Worm (Caenorhabditis elegans): ENCODE results near the gene ZK697.1.

- TF ChIP-seq mef-2 (tag; optimal IDR thresholded peaks at IDR 0.05) (no peak), sox-4 (tag; optimal IDR thresholded peaks at IDR 0.05) (no peak), mdl-1 (tag; optimal IDR thresholded peaks at IDR 0.05) (peak in 1 of 2 experiments; percentile 71), ceh-88 (GFP tag; IDR thresholded peaks at IDR 0.05) (no peak)
Measured at ce11 chrV:1743205-1743870, 9.3 kb upstream of the ZK697.1 start, which contains the start of gene nhr-256.

Data from whole organism, L1 larva.